Fruit fly (Drosophila melanogaster) whole organism, pupa: ENCODE results near the gene CG18528.

Source experiments
- CG13204 ChIP-seq: fragments of 200-800 bp; sonication (Bioruptor generic); optimal IDR thresholded peaks from 2 replicates; lab custom pipeline; 2018; ENCODE audit warnings: missing biosample characterization, mild to moderate bottlenecking, missing genetic modification characterization, moderate library complexity
- CG14655 ChIP-seq: fragments of 200-800 bp; sonication (Bioruptor generic); optimal IDR thresholded peaks from 3 replicates; lab custom pipeline; 2017; ENCODE audit warnings: mild to moderate bottlenecking, missing biosample characterization, missing genetic modification reagents, missing genetic modification characterization
- CG15710 ChIP-seq: fragments of 200-800 bp; sonication (Bioruptor generic); optimal IDR thresholded peaks from 2 replicates; lab custom pipeline; 2018; ENCODE audit warnings: missing biosample characterization, mild to moderate bottlenecking, missing genetic modification characterization, moderate library complexity
- CG32121 ChIP-seq: fragments of 200-800 bp; sonication (Bioruptor generic); IDR thresholded peaks from 2 replicates; pipeline ENCODE4 v1.3.6; 2022; ENCODE audit warnings: missing biosample characterization, missing genetic modification characterization
- CG8159 ChIP-seq: fragments of 200-800 bp; sonication (Bioruptor generic); optimal IDR thresholded peaks from 3 replicates; lab custom pipeline; 2018; ENCODE audit warnings: missing biosample characterization, mild to moderate bottlenecking, missing genetic modification characterization, moderate library complexity
- EcR ChIP-seq: fragments of 200-800 bp; sonication (Bioruptor generic); optimal IDR thresholded peaks from 3 replicates; lab custom pipeline; 2019; ENCODE audit warnings: missing biosample characterization, missing genetic modification characterization, mild to moderate bottlenecking, moderate library complexity, missing genetic modification reagents
- Ets98B ChIP-seq: fragments of 200-800 bp; sonication (Bioruptor generic); IDR thresholded peaks from 2 replicates; pipeline ENCODE4 v1.3.6; 2022; ENCODE audit warnings: missing biosample characterization, missing genetic modification characterization
- Pif1A ChIP-seq: fragments of 200-800 bp; sonication (Bioruptor generic); optimal IDR thresholded peaks from 3 replicates; lab custom pipeline; 2016; ENCODE audit warnings: missing biosample characterization, missing genetic modification characterization
- fd96Ca ChIP-seq: fragments of 200-800 bp; sonication (Bioruptor generic); IDR thresholded peaks from 3 replicates; pipeline ENCODE4 v1.3.6; 2022; ENCODE audit warnings: missing biosample characterization, missing genetic modification characterization
- rn ChIP-seq: fragments of 200-800 bp; sonication (Bioruptor generic); IDR thresholded peaks from 2 replicates; pipeline ENCODE4 v1.3.6; 2022; ENCODE audit warnings: missing biosample characterization, missing genetic modification characterization

- TF ChIP-seq CG32121 (GFP tag; lab: Robert Waterston, UW) = no peak
- TF ChIP-seq CG15710 = no peak
- no peak for TF ChIP-seq Ets98B (GFP tag; lab: Robert Waterston, UW)
- TF ChIP-seq CG13204 (GFP tag; lab: Kevin White, UChicago) = no peak
- no peak for TF ChIP-seq EcR (GFP tag; lab: Kevin White, UChicago)
- TF ChIP-seq fd96Ca (GFP tag; lab: Robert Waterston, UW) = no peak
- no peak for TF ChIP-seq rn
- TF ChIP-seq CG8159 = no peak
- TF ChIP-seq Pif1A (GFP tag; lab: Kevin White, UChicago) = no peak
- no peak for TF ChIP-seq CG14655 (GFP tag; lab: Kevin White, UChicago)
These were observed 1.6 kb upstream of the CG18528 start, which contains the start of the genes CG5762 and CG33339 for dm6 chr3R:24361583-24361982.
